Worm (Caenorhabditis elegans): ENCODE results near the gene mtss-1.

- TF ChIP-seq F13C5.2 (tag; optimal IDR thresholded peaks at IDR 0.05) (no peak), ceh-36 (tag; optimal IDR thresholded peaks at IDR 0.05) (no peak), hmg-4 (GFP tag; optimal IDR thresholded peaks at IDR 0.05) (no peak), hnd-1 (tag; optimal IDR thresholded peaks at IDR 0.05) (no peak), ama-1 (optimal IDR thresholded peaks at IDR 0.05) (no peak), tbx-11 (GFP tag; IDR thresholded peaks at IDR 0.05) (no peak), ceh-13 (GFP tag; optimal IDR thresholded peaks at IDR 0.05) (no peak), tbx-37 (GFP tag; conservative IDR thresholded peaks at IDR 0.05) (no peak), aly-1 (tag; optimal IDR thresholded peaks at IDR 0.05) (no peak), hmbx-1 (tag; optimal IDR thresholded peaks at IDR 0.05) (no peak), flt-1 (GFP tag; IDR thresholded peaks at IDR 0.05) (no peak), pes-1 (GFP tag; IDR thresholded peaks at IDR 0.05) (no peak), ets-7 (tag; optimal IDR thresholded peaks at IDR 0.05) (no peak)
These were observed 43.0 kb downstream of the mtss-1 start for ce11 chrIII:8811111-8811510.

All from whole organism, early embryonic.